Worm (Caenorhabditis elegans) whole organism, young adult: ENCODE data around the gene C52E2.5.

ENCODE experiments used
- B0336.3 ChIP-seq: fragments of 200-800 bp; sonication (Bioruptor generic); IDR thresholded peaks from 2 replicates; pipeline ENCODE4 v1.3.6; 2022; ENCODE audit warnings: missing genetic modification characterization, missing compliant biosample characterization
- Y53F4B.3 ChIP-seq: fragments of 200-800 bp; sonication (Bioruptor generic); IDR thresholded peaks from 2 replicates; pipeline ENCODE4 v1.3.6; 2022; ENCODE audit warnings: missing genetic modification reagents, missing genetic modification characterization, missing compliant biosample characterization
- Y53G8AR.9 ChIP-seq: fragments of 200-800 bp; sonication (Bioruptor generic); conservative IDR thresholded peaks from 2 replicates; pipeline ENCODE4 v1.3.6; 2022; ENCODE audit warnings: missing genetic modification reagents, missing genetic modification characterization, missing compliant biosample characterization
- Y95B8A.8 ChIP-seq: fragments of 200-800 bp; sonication (Bioruptor generic); IDR thresholded peaks from 2 replicates; pipeline ENCODE4 v1.3.6; 2022; ENCODE audit warnings: missing genetic modification reagents, missing genetic modification characterization, missing compliant biosample characterization
- ceh-91 ChIP-seq: fragments of 200-800 bp; sonication (Bioruptor generic); IDR thresholded peaks from 2 replicates; pipeline ENCODE4 v1.3.6; 2022; ENCODE audit warnings: missing genetic modification reagents, missing genetic modification characterization, missing compliant biosample characterization
- hrde-1 ChIP-seq: sonication (generic microtip); optimal IDR thresholded peaks from 2 replicates; lab custom pipeline; 2016; ENCODE audit warnings: missing genetic modification characterization, mild to moderate bottlenecking, missing compliant biosample characterization, moderate library complexity, missing genotype, missing genetic modification reagents, borderline replicate concordance
- lsl-1 ChIP-seq: fragments of 200-800 bp; sonication (Bioruptor generic); optimal IDR thresholded peaks from 2 replicates; lab custom pipeline; 2018; ENCODE audit warnings: mild to moderate bottlenecking, missing genetic modification characterization, moderate library complexity, missing compliant biosample characterization
- mel-28 ChIP-seq: sonication (generic microtip); optimal IDR thresholded peaks from 2 replicates; lab custom pipeline; 2016; ENCODE audit warnings: borderline replicate concordance, mild to moderate bottlenecking, missing genetic modification characterization, missing compliant biosample characterization
- nhr-90 ChIP-seq: sonication (generic microtip); optimal IDR thresholded peaks from 2 replicates; lab custom pipeline; 2016; ENCODE audit warnings: missing genotype, mild to moderate bottlenecking, missing genetic modification characterization, missing compliant biosample characterization
- snpc-4 ChIP-seq, 5 experiments: fragments of 150-350 bp in 1 of 5; sonication (generic microtip) in 4 of 5; optimal IDR thresholded peaks; 2 replicates each; lab custom pipeline; 2014 to 2018; ENCODE audit warnings: missing genetic modification characterization in 5 of 5, missing biosample characterization in 3 of 5, antibody characterized with exemption in 2 of 5, mild to moderate bottlenecking in 2 of 5, missing compliant biosample characterization in 2 of 5, missing genotype in 2 of 5, moderate library complexity in 2 of 5, missing genetic modification reagents in 1 of 5
- tbx-9 ChIP-seq: sonication (generic microtip); optimal IDR thresholded peaks from 2 replicates; lab custom pipeline; 2016; ENCODE audit warnings: borderline replicate concordance, missing genetic modification characterization, inconsistent platforms, missing compliant biosample characterization
- zfh-2 ChIP-seq: fragments of 200-800 bp; sonication (Bioruptor generic); conservative IDR thresholded peaks from 2 replicates; pipeline ENCODE4 v1.3.6; 2022; ENCODE audit warnings: missing genetic modification reagents, missing genetic modification characterization, missing compliant biosample characterization

- TF ChIP-seq hrde-1 (no peak), Y95B8A.8 (GFP tag; lab: Robert Waterston, UW) (no peak), Y53F4B.3 (GFP tag; lab: Robert Waterston, UW) (no peak), zfh-2 (GFP tag; lab: Robert Waterston, UW) (no peak), tbx-9 (tag; lab: Kevin White, UChicago) (no peak), lsl-1 (GFP tag; lab: Kevin White, UChicago) (no peak), nhr-90 (tag; lab: Kevin White, UChicago) (no peak), mel-28 (tag; lab: Kevin White, UChicago) (no peak), Y53G8AR.9 (GFP tag; lab: Robert Waterston, UW) (no peak), snpc-4 (GFP tag; optimal IDR thresholded peaks at IDR 0.05; lab: Kevin White, UChicago) (no peak), snpc-4 (tag; optimal IDR thresholded peaks at IDR 0.05; lab: Kevin White, UChicago) (no peak), B0336.3 (GFP tag; lab: Robert Waterston, UW) (no peak), ceh-91 (GFP tag; lab: Robert Waterston, UW) (no peak)
Observed at ce11 chrII:1890682-1891081, 47.9 kb upstream of the C52E2.5 start, which contains the start of gene math-9.
